Fruit fly (Drosophila melanogaster) whole organism, embryonic: Measurements from ENCODE around the gene Coa8.
A peak's percentile ranks its signal among the peaks of the same experiment; 100 is the strongest.

ENCODE experiments used
- Aef1 ChIP-seq: fragments of 200-800 bp; sonication (Bioruptor generic); IDR thresholded peaks from 3 replicates; pipeline ENCODE4 v1.3.6; 2022; ENCODE audit warnings: missing biosample characterization, missing genetic modification characterization
- Atf-2 ChIP-seq: fragments of 200-800 bp; sonication (Bioruptor generic); optimal IDR thresholded peaks from 2 replicates; lab custom pipeline; 2016; ENCODE audit warnings: missing biosample characterization, missing genetic modification characterization
- Atf3 ChIP-seq: fragments of 200-800 bp; sonication (Bioruptor generic); optimal IDR thresholded peaks from 3 replicates; lab custom pipeline; 2016; ENCODE audit warnings: missing biosample characterization, missing genetic modification characterization
- Bgb ChIP-seq: fragments of 200-800 bp; sonication (Bioruptor generic); IDR thresholded peaks from 2 replicates; pipeline ENCODE4 v1.3.6; 2022; ENCODE audit warnings: missing biosample characterization, missing genetic modification characterization; ENCODE audit not compliant: partially characterized antibody
- CG10366 ChIP-seq: fragments of 200-800 bp; sonication (Bioruptor generic); IDR thresholded peaks from 2 replicates; pipeline ENCODE4 v1.3.6; 2022; ENCODE audit warnings: missing biosample characterization, missing genetic modification characterization
- CG11456 ChIP-seq: fragments of 200-800 bp; sonication (Bioruptor generic); IDR thresholded peaks from 3 replicates; pipeline ENCODE4 v1.3.6; 2022; ENCODE audit warnings: missing biosample characterization, missing genetic modification characterization
- CG11504 ChIP-seq: fragments of 200-800 bp; sonication (Bioruptor generic); optimal IDR thresholded peaks from 3 replicates; lab custom pipeline; 2019; ENCODE audit warnings: missing biosample characterization, mild to moderate bottlenecking, missing genetic modification characterization, moderate library complexity
- CG12744 ChIP-seq: fragments of 200-800 bp; sonication (Bioruptor generic); optimal IDR thresholded peaks from 2 replicates; lab custom pipeline; 2016; ENCODE audit warnings: missing biosample characterization, missing genetic modification characterization
- CG1603 ChIP-seq: fragments of 200-800 bp; sonication (Bioruptor generic); optimal IDR thresholded peaks from 2 replicates; lab custom pipeline; 2019; ENCODE audit warnings: missing biosample characterization, mild to moderate bottlenecking, missing genetic modification characterization, moderate library complexity
- CG17359 ChIP-seq: fragments of 200-800 bp; sonication (Bioruptor generic); optimal IDR thresholded peaks from 3 replicates; lab custom pipeline; 2018; ENCODE audit warnings: missing biosample characterization, mild to moderate bottlenecking, missing genetic modification characterization, moderate library complexity
- CG17802 ChIP-seq: fragments of 200-800 bp; sonication (Bioruptor generic); optimal IDR thresholded peaks from 2 replicates; lab custom pipeline; 2018; ENCODE audit warnings: missing biosample characterization, mild to moderate bottlenecking, missing genetic modification characterization, moderate library complexity
- CG30431 ChIP-seq: fragments of 200-800 bp; sonication (Bioruptor generic); optimal IDR thresholded peaks from 2 replicates; lab custom pipeline; 2017; ENCODE audit warnings: missing biosample characterization, missing genetic modification characterization
- CG31441 ChIP-seq: fragments of 200-800 bp; sonication (Bioruptor generic); IDR thresholded peaks from 2 replicates; pipeline ENCODE4 v1.3.6; 2022; ENCODE audit warnings: missing biosample characterization, missing genetic modification characterization
- CG34224 ChIP-seq: fragments of 200-800 bp; sonication (Bioruptor generic); IDR thresholded peaks from 3 replicates; pipeline ENCODE4 v1.3.6; 2022; ENCODE audit warnings: missing biosample characterization, missing genetic modification characterization; ENCODE audit not compliant: partially characterized antibody
- CG43689 ChIP-seq: fragments of 200-800 bp; sonication (Bioruptor generic); IDR thresholded peaks from 2 replicates; pipeline ENCODE4 v1.3.6; 2022; ENCODE audit warnings: missing biosample characterization, missing genetic modification characterization
- CG8388 ChIP-seq: fragments of 200-800 bp; sonication (Bioruptor generic); optimal IDR thresholded peaks from 2 replicates; lab custom pipeline; 2019; ENCODE audit warnings: missing biosample characterization, mild to moderate bottlenecking, missing genetic modification characterization, moderate library complexity
- CG9437 ChIP-seq: fragments of 200-800 bp; sonication (Bioruptor generic); optimal IDR thresholded peaks from 2 replicates; lab custom pipeline; 2018; ENCODE audit warnings: missing biosample characterization, mild to moderate bottlenecking, missing genetic modification characterization
- Dip2 ChIP-seq: fragments of 200-800 bp; sonication (Bioruptor generic); IDR thresholded peaks from 2 replicates; pipeline ENCODE4 v1.3.6; 2022; ENCODE audit warnings: missing biosample characterization, missing genetic modification characterization
- Drgx ChIP-seq: fragments of 200-800 bp; sonication (Bioruptor generic); IDR thresholded peaks from 2 replicates; pipeline ENCODE4 v1.3.6; 2022; ENCODE audit warnings: missing biosample characterization, missing genetic modification characterization
- Fer1 ChIP-seq: fragments of 200-800 bp; sonication (Bioruptor generic); optimal IDR thresholded peaks from 2 replicates; lab custom pipeline; 2017; ENCODE audit warnings: missing biosample characterization, mild to moderate bottlenecking, missing genetic modification characterization
- Fer2 ChIP-seq: fragments of 200-800 bp; sonication (Bioruptor generic); optimal IDR thresholded peaks from 2 replicates; lab custom pipeline; 2018; ENCODE audit warnings: missing biosample characterization, mild to moderate bottlenecking, missing genetic modification characterization, moderate library complexity
- HHEX ChIP-seq: fragments of 200-800 bp; sonication (Bioruptor generic); optimal IDR thresholded peaks from 3 replicates; lab custom pipeline; 2017; ENCODE audit warnings: missing biosample characterization, mild to moderate bottlenecking, missing genetic modification characterization, missing genetic modification reagents
- HLH3B ChIP-seq: fragments of 200-800 bp; sonication (Bioruptor generic); IDR thresholded peaks from 2 replicates; pipeline ENCODE4 v1.3.6; 2022; ENCODE audit warnings: missing biosample characterization, missing genetic modification characterization
- HLH54F ChIP-seq: fragments of 200-800 bp; sonication (Bioruptor generic); optimal IDR thresholded peaks from 3 replicates; lab custom pipeline; 2016; ENCODE audit warnings: missing biosample characterization, missing genetic modification characterization
- Hmx ChIP-seq: fragments of 200-800 bp; sonication (Bioruptor generic); optimal IDR thresholded peaks from 2 replicates; lab custom pipeline; 2016; ENCODE audit warnings: missing biosample characterization, missing genetic modification characterization
- Med ChIP-seq: fragments of 200-800 bp; sonication (Bioruptor generic); peaks from one replicate; lab custom pipeline; 2016; ENCODE audit warnings: missing biosample characterization, missing genetic modification characterization, mild to moderate bottlenecking, inconsistent platforms, moderate library complexity
- Oaz ChIP-seq: fragments of 200-800 bp; sonication (Bioruptor generic); IDR thresholded peaks from 2 replicates; pipeline ENCODE4 v1.3.6; 2022; ENCODE audit warnings: missing biosample characterization, missing genetic modification characterization
- Rfx ChIP-seq: fragments of 200-800 bp; sonication (Bioruptor generic); IDR thresholded peaks from 2 replicates; pipeline ENCODE4 v1.3.6; 2022; ENCODE audit warnings: missing biosample characterization, missing genetic modification characterization
- ash1 ChIP-seq: fragments of 200-800 bp; sonication (Bioruptor generic); optimal IDR thresholded peaks from 2 replicates; lab custom pipeline; 2018; ENCODE audit warnings: missing biosample characterization, mild to moderate bottlenecking, missing genetic modification characterization
- ci ChIP-seq: fragments of 200-800 bp; sonication (Bioruptor generic); IDR thresholded peaks from 3 replicates; pipeline ENCODE4 v1.3.6; 2022; ENCODE audit warnings: missing biosample characterization, missing genetic modification characterization
- dpn ChIP-seq, 2 experiments: fragments of 200-800 bp; sonication (Bioruptor generic); optimal IDR thresholded peaks; 3 replicates each; lab custom pipeline; 2016; ENCODE audit warnings: missing biosample characterization in 2 of 2, missing genetic modification characterization in 2 of 2
- fru ChIP-seq: fragments of >200 bp; optimal IDR thresholded peaks from 2 replicates; lab custom pipeline; 2017
- grau ChIP-seq: fragments of 200-800 bp; optimal IDR thresholded peaks from 3 replicates; lab custom pipeline; 2019; ENCODE audit warnings: missing biosample characterization, mild to moderate bottlenecking, missing genetic modification characterization, moderate library complexity
- kah ChIP-seq: fragments of 200-800 bp; sonication (Bioruptor generic); optimal IDR thresholded peaks from 2 replicates; lab custom pipeline; 2018; ENCODE audit warnings: missing biosample characterization, mild to moderate bottlenecking, missing genetic modification characterization
- klu ChIP-seq: fragments of 200-800 bp; sonication (Bioruptor generic); IDR thresholded peaks from 2 replicates; pipeline ENCODE4 v1.3.6; 2022; ENCODE audit warnings: missing biosample characterization, missing genetic modification characterization
- lilli ChIP-seq: fragments of 200-800 bp; sonication (Bioruptor generic); optimal IDR thresholded peaks from 3 replicates; lab custom pipeline; 2016; ENCODE audit warnings: missing biosample characterization, missing genetic modification characterization
- mld ChIP-seq: fragments of 200-800 bp; sonication (Bioruptor generic); IDR thresholded peaks from 3 replicates; pipeline ENCODE4 v1.3.6; 2022; ENCODE audit warnings: missing biosample characterization, missing genetic modification characterization; ENCODE audit not compliant: partially characterized antibody
- nmo ChIP-seq: fragments of 200-800 bp; sonication (Bioruptor generic); optimal IDR thresholded peaks from 2 replicates; lab custom pipeline; 2018; ENCODE audit warnings: missing biosample characterization, mild to moderate bottlenecking, missing genetic modification characterization, moderate library complexity
- nom ChIP-seq: fragments of 200-800 bp; sonication (Bioruptor generic); optimal IDR thresholded peaks from 2 replicates; lab custom pipeline; 2017; ENCODE audit warnings: missing biosample characterization, missing genetic modification characterization, mild to moderate bottlenecking, moderate library complexity, missing genetic modification reagents
- otp ChIP-seq: fragments of 200-800 bp; sonication (Bioruptor generic); IDR thresholded peaks from 3 replicates; pipeline ENCODE4, ENCODE4 v1.3.6; 2022; ENCODE audit warnings: missing biosample characterization, missing genetic modification characterization
- prd ChIP-seq, 3 experiments: fragments of >200 bp in 2 of 3; fragments of 200-800 bp in 1 of 3; sonication (Bioruptor generic) in 1 of 3; optimal IDR thresholded peaks in 2 of 3; IDR thresholded peaks in 1 of 3; 2 replicates in 2 of 3; 3 replicates in 1 of 3; pipeline versions ENCODE4 v1.3.6 to Lab custom; 2017 to 2022; ENCODE audit warnings: missing biosample characterization in 1 of 3, missing genetic modification characterization in 1 of 3
- repo ChIP-seq: fragments of 200-800 bp; sonication (Bioruptor generic); optimal IDR thresholded peaks from 2 replicates; lab custom pipeline; 2016; ENCODE audit warnings: missing biosample characterization, missing genetic modification characterization
- row ChIP-seq: fragments of 200-800 bp; sonication (Bioruptor generic); IDR thresholded peaks from 3 replicates; pipeline ENCODE4 v1.3.6; 2022; ENCODE audit warnings: missing biosample characterization, missing genetic modification characterization
- salm ChIP-seq: fragments of 200-800 bp; sonication (Bioruptor generic); optimal IDR thresholded peaks from 2 replicates; lab custom pipeline; 2018; ENCODE audit warnings: missing biosample characterization, mild to moderate bottlenecking, missing genetic modification characterization
- sens ChIP-seq: fragments of 200-800 bp; sonication (Bioruptor generic); peaks from one replicate; lab custom pipeline; 2016; ENCODE audit warnings: missing biosample characterization, missing genetic modification characterization
- slp2 ChIP-seq: fragments of 200-800 bp; sonication (Bioruptor generic); optimal IDR thresholded peaks from 2 replicates; lab custom pipeline; 2016; ENCODE audit warnings: missing biosample characterization, missing genetic modification characterization
- trh ChIP-seq: fragments of 200-800 bp; sonication (Bioruptor generic); optimal IDR thresholded peaks from 2 replicates; lab custom pipeline; 2016; ENCODE audit warnings: missing biosample characterization, missing genetic modification characterization

Coa8 gene

DNA sequence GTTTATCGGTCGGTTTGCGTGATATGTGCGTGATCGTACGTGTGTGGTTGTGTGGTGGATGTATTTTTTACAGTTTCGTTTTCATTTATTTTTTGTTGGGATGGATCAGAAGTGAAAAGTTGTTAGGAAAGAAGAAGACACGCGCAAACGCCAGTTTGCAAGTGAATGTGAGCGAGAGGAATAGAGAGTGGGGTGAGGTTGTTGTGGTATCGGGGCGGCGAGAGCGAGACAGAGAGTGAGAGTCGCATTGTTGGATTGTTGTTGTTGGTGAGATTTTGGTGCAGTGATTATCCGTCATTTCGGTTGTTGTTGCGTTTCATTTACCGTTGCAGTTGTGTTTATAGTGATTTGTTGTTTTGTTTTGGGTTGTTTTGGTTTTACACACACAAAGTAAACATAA, 13.4 kb downstream of the Coa8 start (continued):
- TF ChIP-seq Bgb (no peak), CG17359 (tag; lab: Kevin White, UChicago) (no peak), CG12744 (GFP tag; lab: Kevin White, UChicago) (no peak), Aef1 (GFP tag; lab: Robert Waterston, UW) (peak; percentile 18; the same call in 1 of the 3 replicates)

DNA sequence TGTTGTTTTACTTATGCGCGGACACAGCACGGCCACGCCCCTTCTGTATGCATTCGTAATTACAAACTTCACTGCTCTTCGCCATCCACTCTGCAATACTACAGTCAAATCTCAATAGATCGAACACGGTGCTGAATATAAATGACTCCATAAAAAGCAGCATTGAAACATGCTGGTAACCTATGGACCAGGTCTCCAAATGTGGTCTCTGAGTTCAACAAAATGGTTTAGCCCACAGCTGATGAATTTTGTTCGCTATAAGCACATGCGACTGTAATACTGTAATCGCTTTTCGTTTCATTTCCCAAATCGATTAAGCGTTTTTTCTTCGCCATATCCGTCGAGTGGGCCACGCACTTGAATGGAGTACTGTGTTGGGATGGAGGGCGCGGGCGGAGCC, 17.3 kb downstream of the Coa8 start:
- TF ChIP-seq lilli (GFP tag; lab: Kevin White, UChicago) (peak; percentile 8), nom (GFP tag; lab: Kevin White, UChicago) (no peak), Hmx (GFP tag; lab: Kevin White, UChicago) (no peak), CG10366 (peak; percentile 20; the same call in 1 of the 2 replicates), otp (no peak), Med (GFP tag; lab: Kevin White, UChicago) (peak; percentile 40), row (GFP tag; lab: Robert Waterston, UW) (peak; percentile 24; the same call in 1 of the 3 replicates), prd (optimal IDR thresholded peaks at IDR 0.05; lab: Kevin White, UChicago) (no peak), prd (GFP tag; IDR thresholded peaks at IDR 0.05; lab: Robert Waterston, UW) (peak; percentile 37; the same call in 1 of the 3 replicates), CG1603 (tag; lab: Kevin White, UChicago) (peak; percentile 24), grau (tag; lab: Kevin White, UChicago) (peak; percentile 67), Drgx (GFP tag; lab: Robert Waterston, UW) (peak; percentile 27; the same call in 1 of the 2 replicates), CG11504 (peak; percentile 4), CG43689 (GFP tag; lab: Robert Waterston, UW) (no peak), mld (GFP tag; lab: Robert Waterston, UW) (no peak), sens (GFP tag; lab: Kevin White, UChicago) (peak; percentile 6)

DNA sequence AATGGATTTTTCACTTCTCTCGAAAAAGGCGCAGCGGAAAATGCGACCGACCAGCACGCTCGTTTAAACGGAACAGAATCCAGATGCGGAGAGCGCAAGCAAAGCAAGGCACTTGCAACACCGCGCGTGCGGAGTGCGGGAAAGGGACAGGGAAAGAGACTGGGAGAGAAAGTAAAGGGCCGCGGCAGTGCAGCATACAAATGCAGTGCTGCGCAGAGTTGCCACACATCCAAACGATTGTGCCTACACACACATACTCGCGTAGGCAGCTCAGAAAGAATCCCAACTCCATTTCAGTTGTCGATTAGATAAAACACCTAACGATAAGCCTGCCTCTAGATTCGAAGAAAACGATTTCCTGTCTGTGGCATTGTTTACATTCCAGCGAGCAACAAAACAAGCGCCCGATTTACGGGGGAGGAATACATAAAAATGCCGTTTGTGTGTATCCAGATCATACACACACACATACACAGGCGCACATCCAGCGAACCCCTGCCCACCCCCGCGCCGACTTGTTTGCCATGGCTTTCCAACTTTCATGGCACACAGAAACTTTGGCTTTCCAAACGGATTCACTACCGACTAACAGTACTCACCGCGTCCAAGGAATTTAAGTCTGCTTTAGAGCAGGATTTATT, 19.5 kb downstream of the Coa8 start:
- no peak for TF ChIP-seq kah (GFP tag; lab: Kevin White, UChicago)
- peak; percentile 53; the same call in 2 of the 3 replicates for TF ChIP-seq ci (GFP tag; lab: Robert Waterston, UW)
- TF ChIP-seq fru, result no peak
- no peak for TF ChIP-seq Rfx (GFP tag; lab: Robert Waterston, UW)
- no peak for TF ChIP-seq Oaz
- no peak for TF ChIP-seq HLH54F
- TF ChIP-seq ash1, result no peak
- TF ChIP-seq CG17802 (tag; lab: Kevin White, UChicago), result no peak
- TF ChIP-seq CG30431 (GFP tag; lab: Kevin White, UChicago), result no peak
- TF ChIP-seq klu (GFP tag; lab: Robert Waterston, UW), result peak; percentile 46; the same call in 1 of the 2 replicates
- no peak for TF ChIP-seq CG8388
- TF ChIP-seq grau (tag; lab: Kevin White, UChicago), result no peak
- TF ChIP-seq slp2 (GFP tag; lab: Kevin White, UChicago), result no peak
- TF ChIP-seq trh (GFP tag; lab: Kevin White, UChicago), result no peak
- no peak for TF ChIP-seq HHEX (GFP tag; lab: Kevin White, UChicago)
- TF ChIP-seq nmo (GFP tag; lab: Kevin White, UChicago), result no peak
- TF ChIP-seq dpn (GFP tag; optimal IDR thresholded peaks at IDR 0.05; lab: Kevin White, UChicago), result no peak
- TF ChIP-seq Dip2 (GFP tag; lab: Robert Waterston, UW), result no peak
- no peak for TF ChIP-seq Atf3 (GFP tag; lab: Kevin White, UChicago)
- no peak for TF ChIP-seq CG11456
- no peak for TF ChIP-seq CG1603 (tag; lab: Kevin White, UChicago)
- TF ChIP-seq CG34224 (GFP tag; lab: Robert Waterston, UW), result no peak
- TF ChIP-seq salm (tag; lab: Kevin White, UChicago), result no peak
- TF ChIP-seq CG9437, result no peak
- TF ChIP-seq repo, result no peak
- TF ChIP-seq Fer2 (tag; lab: Kevin White, UChicago), result no peak
- TF ChIP-seq CG31441 (GFP tag; lab: Robert Waterston, UW), result no peak
- TF ChIP-seq Atf-2 (GFP tag; lab: Kevin White, UChicago), result no peak
- no peak for TF ChIP-seq HLH3B (GFP tag; lab: Robert Waterston, UW)
- TF ChIP-seq Med (GFP tag; lab: Kevin White, UChicago), result peak; percentile 74
- peak; percentile 77 for TF ChIP-seq sens (GFP tag; lab: Kevin White, UChicago)
- TF ChIP-seq Fer1 (GFP tag; lab: Kevin White, UChicago), result no peak
